Fruit fly (Drosophila melanogaster) whole organism, embryonic: Measurements from ENCODE around the gene CG32243.

Experiments
- Adf1 ChIP-seq: fragments of 200-800 bp; sonication (Bioruptor generic); IDR thresholded peaks from 2 replicates; pipeline ENCODE4 v1.3.6; 2022; ENCODE audit warnings: missing biosample characterization, missing genetic modification characterization
- BEAF-32 ChIP-seq: fragments of 200-800 bp; sonication (Bioruptor generic); optimal IDR thresholded peaks from 3 replicates; lab custom pipeline; 2017; ENCODE audit warnings: missing biosample characterization, missing genetic modification characterization, mild to moderate bottlenecking, moderate library complexity, missing genetic modification reagents
- Bgb ChIP-seq: fragments of 200-800 bp; sonication (Bioruptor generic); IDR thresholded peaks from 2 replicates; pipeline ENCODE4 v1.3.6; 2022; ENCODE audit warnings: missing biosample characterization, missing genetic modification characterization; ENCODE audit not compliant: partially characterized antibody
- Blimp-1 ChIP-seq: fragments of 200-800 bp; sonication (Bioruptor generic); optimal IDR thresholded peaks from 3 replicates; lab custom pipeline; 2018; ENCODE audit warnings: missing biosample characterization, missing genetic modification characterization, mild to moderate bottlenecking, moderate library complexity, missing genetic modification reagents
- CG12219 ChIP-seq: fragments of 200-800 bp; sonication (Bioruptor generic); optimal IDR thresholded peaks from 3 replicates; lab custom pipeline; 2018; ENCODE audit warnings: missing biosample characterization, mild to moderate bottlenecking, missing genetic modification characterization
- CG12299 ChIP-seq: fragments of 200-800 bp; sonication (Bioruptor generic); optimal IDR thresholded peaks from 2 replicates; lab custom pipeline; 2018; ENCODE audit warnings: missing biosample characterization, mild to moderate bottlenecking, missing genetic modification characterization
- CG1233 ChIP-seq: fragments of 200-800 bp; sonication (Bioruptor generic); optimal IDR thresholded peaks from 4 replicates; lab custom pipeline; 2018; ENCODE audit warnings: missing biosample characterization, mild to moderate bottlenecking, missing genetic modification characterization
- CG14050 ChIP-seq: fragments of 200-800 bp; sonication (Bioruptor generic); IDR thresholded peaks from 3 replicates; pipeline ENCODE4 v1.3.6; 2022; ENCODE audit warnings: missing biosample characterization, missing genetic modification characterization
- CG15269 ChIP-seq: fragments of 200-800 bp; sonication (Bioruptor generic); optimal IDR thresholded peaks from 2 replicates; lab custom pipeline; 2018; ENCODE audit warnings: missing biosample characterization, mild to moderate bottlenecking, missing genetic modification characterization, moderate library complexity
- CG15479 ChIP-seq: fragments of 200-800 bp; sonication (Bioruptor generic); optimal IDR thresholded peaks from 3 replicates; lab custom pipeline; 2019; ENCODE audit warnings: missing biosample characterization, mild to moderate bottlenecking, missing genetic modification characterization, moderate library complexity
- CG17385 ChIP-seq: fragments of 200-800 bp; sonication (Bioruptor generic); optimal IDR thresholded peaks from 3 replicates; lab custom pipeline; 2018; ENCODE audit warnings: missing biosample characterization, mild to moderate bottlenecking, missing genetic modification characterization
- CG17568 ChIP-seq: fragments of 200-800 bp; sonication (Bioruptor generic); optimal IDR thresholded peaks from 2 replicates; lab custom pipeline; 2018; ENCODE audit warnings: missing biosample characterization, mild to moderate bottlenecking, missing genetic modification characterization, moderate library complexity
- CG18011 ChIP-seq: fragments of 200-800 bp; sonication (Bioruptor generic); optimal IDR thresholded peaks from 2 replicates; lab custom pipeline; 2017; ENCODE audit warnings: missing biosample characterization, missing genetic modification characterization, mild to moderate bottlenecking, moderate library complexity, missing genotype
- CG18262 ChIP-seq: fragments of 200-800 bp; optimal IDR thresholded peaks from 3 replicates; lab custom pipeline; 2019; ENCODE audit warnings: missing biosample characterization, mild to moderate bottlenecking, missing genetic modification characterization, moderate library complexity
- CG31441 ChIP-seq: fragments of 200-800 bp; sonication (Bioruptor generic); IDR thresholded peaks from 2 replicates; pipeline ENCODE4 v1.3.6; 2022; ENCODE audit warnings: missing biosample characterization, missing genetic modification characterization
- CG3163 ChIP-seq: fragments of 200-800 bp; sonication (Bioruptor generic); optimal IDR thresholded peaks from 3 replicates; lab custom pipeline; 2016; ENCODE audit warnings: missing biosample characterization, missing genetic modification characterization
- CG34422 ChIP-seq: fragments of 200-800 bp; sonication (Bioruptor generic); IDR thresholded peaks from 3 replicates; pipeline ENCODE4 v1.3.6; 2022; ENCODE audit warnings: missing biosample characterization, missing genetic modification characterization
- CG42726 ChIP-seq: fragments of 200-800 bp; sonication (Bioruptor generic); IDR thresholded peaks from 2 replicates; pipeline ENCODE4 v1.3.6; 2022; ENCODE audit warnings: missing biosample characterization, missing genetic modification characterization; ENCODE audit not compliant: partially characterized antibody
- CG8765 ChIP-seq: fragments of 200-800 bp; sonication (Bioruptor generic); IDR thresholded peaks from 2 replicates; pipeline ENCODE4 v1.3.6; 2022; ENCODE audit warnings: missing biosample characterization, missing genetic modification characterization
- CG9609 ChIP-seq: fragments of 200-800 bp; sonication (Bioruptor generic); optimal IDR thresholded peaks from 3 replicates; lab custom pipeline; 2016; ENCODE audit warnings: missing biosample characterization, missing genetic modification characterization
- Camta ChIP-seq: fragments of 200-800 bp; sonication (Bioruptor generic); optimal IDR thresholded peaks from 2 replicates; lab custom pipeline; 2016; ENCODE audit warnings: missing biosample characterization, missing genetic modification characterization
- Deaf1 ChIP-seq: fragments of 200-800 bp; optimal IDR thresholded peaks from 3 replicates; lab custom pipeline; 2019; ENCODE audit warnings: missing biosample characterization, mild to moderate bottlenecking, missing genetic modification characterization, moderate library complexity
- Dek ChIP-seq: fragments of 200-800 bp; sonication (Bioruptor generic); optimal IDR thresholded peaks from 3 replicates; lab custom pipeline; 2019; ENCODE audit warnings: missing biosample characterization, mild to moderate bottlenecking, missing genetic modification characterization, moderate library complexity
- Dp ChIP-seq: fragments of 200-800 bp; sonication (Bioruptor generic); optimal IDR thresholded peaks from 2 replicates; lab custom pipeline; 2018; ENCODE audit warnings: missing biosample characterization, mild to moderate bottlenecking, missing genetic modification characterization, moderate library complexity
- Eip74EF ChIP-seq, 2 experiments: fragments of 200-800 bp in 1 of 2; fragments of >200 bp in 1 of 2; sonication (Bioruptor generic) in 1 of 2; optimal IDR thresholded peaks; 2 replicates each; lab custom pipeline; 2017 to 2019; ENCODE audit warnings: missing biosample characterization in 2 of 2, missing genetic modification characterization in 2 of 2, mild to moderate bottlenecking in 1 of 2, moderate library complexity in 1 of 2
- HLH54F ChIP-seq: fragments of 200-800 bp; sonication (Bioruptor generic); optimal IDR thresholded peaks from 3 replicates; lab custom pipeline; 2016; ENCODE audit warnings: missing biosample characterization, missing genetic modification characterization
- Jarid2 ChIP-seq: fragments of 200-800 bp; sonication (Bioruptor generic); optimal IDR thresholded peaks from 3 replicates; lab custom pipeline; 2017; ENCODE audit warnings: mild to moderate bottlenecking, missing biosample characterization, missing genetic modification reagents, missing genetic modification characterization
- Myb ChIP-seq: fragments of 200-800 bp; sonication (Bioruptor generic); optimal IDR thresholded peaks from 2 replicates; lab custom pipeline; 2016; ENCODE audit warnings: missing biosample characterization, missing genetic modification characterization
- Optix ChIP-seq: fragments of 200-800 bp; sonication (Bioruptor generic); IDR thresholded peaks from 3 replicates; pipeline ENCODE4 v1.3.6; 2022; ENCODE audit warnings: missing biosample characterization, missing genetic modification characterization
- Rfx ChIP-seq: fragments of 200-800 bp; sonication (Bioruptor generic); IDR thresholded peaks from 2 replicates; pipeline ENCODE4 v1.3.6; 2022; ENCODE audit warnings: missing biosample characterization, missing genetic modification characterization
- Sox100B ChIP-seq: fragments of 200-800 bp; sonication (Bioruptor generic); optimal IDR thresholded peaks from 3 replicates; lab custom pipeline; 2018; ENCODE audit warnings: missing biosample characterization, mild to moderate bottlenecking, missing genetic modification characterization
- Sox102F ChIP-seq: fragments of 200-800 bp; sonication (Bioruptor generic); optimal IDR thresholded peaks from 2 replicates; lab custom pipeline; 2018; ENCODE audit warnings: missing biosample characterization, mild to moderate bottlenecking, missing genetic modification characterization, moderate library complexity
- aop ChIP-seq: fragments of 200-800 bp; sonication (Bioruptor generic); IDR thresholded peaks from 2 replicates; pipeline ENCODE4 v1.3.6; 2022; ENCODE audit warnings: missing biosample characterization, missing genetic modification characterization
- br ChIP-seq: fragments of >200 bp; optimal IDR thresholded peaks from 2 replicates; lab custom pipeline; 2017
- chinmo ChIP-seq: fragments of 200-800 bp; sonication (Bioruptor generic); IDR thresholded peaks from 4 replicates; pipeline ENCODE4 v1.3.6; 2022; ENCODE audit warnings: missing biosample characterization, missing genetic modification characterization; ENCODE audit not compliant: partially characterized antibody
- chn ChIP-seq: fragments of 200-800 bp; sonication (Bioruptor generic); optimal IDR thresholded peaks from 2 replicates; lab custom pipeline; 2016; ENCODE audit warnings: missing biosample characterization, missing genetic modification characterization
- ci ChIP-seq: fragments of 200-800 bp; sonication (Bioruptor generic); IDR thresholded peaks from 3 replicates; pipeline ENCODE4 v1.3.6; 2022; ENCODE audit warnings: missing biosample characterization, missing genetic modification characterization
- ewg ChIP-seq: fragments of 200-800 bp; sonication (Bioruptor generic); optimal IDR thresholded peaks from 3 replicates; lab custom pipeline; 2017; ENCODE audit warnings: mild to moderate bottlenecking, missing biosample characterization, missing genetic modification reagents, missing genetic modification characterization
- gce ChIP-seq: fragments of 200-800 bp; sonication (Bioruptor generic); IDR thresholded peaks from 3 replicates; pipeline ENCODE4 v1.3.6; 2022; ENCODE audit warnings: missing biosample characterization, missing genetic modification characterization
- gcm2 ChIP-seq: fragments of 200-800 bp; sonication (Bioruptor generic); optimal IDR thresholded peaks from 2 replicates; lab custom pipeline; 2016; ENCODE audit warnings: missing biosample characterization, missing genetic modification characterization
- hth ChIP-seq: fragments of >200 bp; optimal IDR thresholded peaks from 2 replicates; lab custom pipeline; 2017; ENCODE audit warnings: inconsistent platforms
- klu ChIP-seq: fragments of 200-800 bp; sonication (Bioruptor generic); IDR thresholded peaks from 2 replicates; pipeline ENCODE4 v1.3.6; 2022; ENCODE audit warnings: missing biosample characterization, missing genetic modification characterization
- knrl ChIP-seq: fragments of 200-800 bp; sonication (Bioruptor generic); IDR thresholded peaks from 3 replicates; pipeline ENCODE4 v1.3.6; 2022; ENCODE audit warnings: missing biosample characterization, missing genetic modification characterization; ENCODE audit not compliant: partially characterized antibody
- oc ChIP-seq: fragments of 200-800 bp; sonication (Bioruptor generic); optimal IDR thresholded peaks from 2 replicates; lab custom pipeline; 2018; ENCODE audit warnings: missing biosample characterization, mild to moderate bottlenecking, missing genetic modification characterization, moderate library complexity
- pros ChIP-seq: fragments of 200-800 bp; sonication (Bioruptor generic); optimal IDR thresholded peaks from 3 replicates; lab custom pipeline; 2019; ENCODE audit warnings: missing biosample characterization, mild to moderate bottlenecking, missing genetic modification characterization, moderate library complexity
- sd ChIP-seq: fragments of 200-800 bp; sonication (Bioruptor generic); optimal IDR thresholded peaks from 3 replicates; lab custom pipeline; 2018; ENCODE audit warnings: missing biosample characterization, mild to moderate bottlenecking, missing genetic modification characterization, moderate library complexity
- sqz ChIP-seq: fragments of 200-800 bp; sonication (Bioruptor generic); optimal IDR thresholded peaks from 3 replicates; lab custom pipeline; 2018; ENCODE audit warnings: missing biosample characterization, mild to moderate bottlenecking, missing genetic modification characterization
- z ChIP-seq: fragments of 200-800 bp; sonication (Bioruptor generic); IDR thresholded peaks from 3 replicates; pipeline ENCODE4 v1.3.6; 2022; ENCODE audit warnings: missing biosample characterization, missing genetic modification characterization
- zen ChIP-seq: fragments of 200-800 bp; sonication (Bioruptor generic); optimal IDR thresholded peaks from 3 replicates; lab custom pipeline; 2018; ENCODE audit warnings: missing biosample characterization, mild to moderate bottlenecking, missing genetic modification characterization, moderate library complexity

The CG32243 gene

dm6 chr3L:4532841-4533619 is 8.0 kb downstream of the CG32243 start, which contains the start of gene CG11353:
Gene CG11353, plus strand, starts transcription at chr3L:4533170.
- no peak for TF ChIP-seq BEAF-32 (GFP tag; lab: Kevin White, UChicago)
- no peak for TF ChIP-seq CG8765
- no peak for TF ChIP-seq Sox100B (GFP tag; lab: Kevin White, UChicago)
- no peak for TF ChIP-seq CG15269 (tag; lab: Kevin White, UChicago)
- no peak for TF ChIP-seq CG14050 (GFP tag; lab: Robert Waterston, UW)
- 0 out of 3 replicates have a peak, but pooled peaks have one; percentile 23 for TF ChIP-seq ci (GFP tag; lab: Robert Waterston, UW)
- TF ChIP-seq CG9609 (GFP tag; lab: Kevin White, UChicago) = no peak
- no peak for TF ChIP-seq gce (GFP tag; lab: Robert Waterston, UW)
- peak; percentile 80; the same call in 2 of the 3 replicates for TF ChIP-seq z (GFP tag; lab: Robert Waterston, UW)
- no peak for TF ChIP-seq CG12299
- peak; percentile 15 for TF ChIP-seq oc
- no peak for TF ChIP-seq chn (GFP tag; lab: Kevin White, UChicago)
- TF ChIP-seq CG17385 = no peak
- peak; percentile 58 for TF ChIP-seq pros (GFP tag; lab: Kevin White, UChicago)
- no peak for TF ChIP-seq CG1233 (GFP tag; lab: Kevin White, UChicago)
- no peak for TF ChIP-seq CG17568 (GFP tag; lab: Kevin White, UChicago)
- peak; percentile 37; the same call in 1 of the 2 replicates for TF ChIP-seq Adf1 (GFP tag; lab: Robert Waterston, UW)
- TF ChIP-seq br = no peak
- TF ChIP-seq sd (tag; lab: Kevin White, UChicago) = peak; percentile 20
- TF ChIP-seq Deaf1 (tag; lab: Kevin White, UChicago) = peak; percentile 80
- TF ChIP-seq CG15479 (GFP tag; lab: Kevin White, UChicago) = no peak
- 0 out of 3 replicates have a peak, but pooled peaks have one; percentile 14 for TF ChIP-seq CG34422 (GFP tag; lab: Robert Waterston, UW)
- 0 out of 4 replicates have a peak, but pooled peaks have one; percentile 13 for TF ChIP-seq chinmo (GFP tag; lab: Robert Waterston, UW)
- no peak for TF ChIP-seq Sox102F
- peak; percentile 48 for TF ChIP-seq CG3163 (GFP tag; lab: Kevin White, UChicago)
- no peak for TF ChIP-seq Optix (GFP tag; lab: Robert Waterston, UW)
- no peak for TF ChIP-seq gcm2 (GFP tag; lab: Kevin White, UChicago)
- TF ChIP-seq Blimp-1 (GFP tag; lab: Kevin White, UChicago) = peak; percentile 91
- no peak for TF ChIP-seq hth
- TF ChIP-seq Camta (GFP tag; lab: Kevin White, UChicago) = no peak
- peak; percentile 6 for TF ChIP-seq sqz
- no peak for TF ChIP-seq CG12219 (GFP tag; lab: Kevin White, UChicago)
- no peak for TF ChIP-seq Dek
- no peak for TF ChIP-seq knrl (GFP tag; lab: Robert Waterston, UW)
- TF ChIP-seq Dp (GFP tag; lab: Kevin White, UChicago) = no peak
- TF ChIP-seq, all 482 proteins: peak for 12

dm6 chr3L:4531941-4532478 is 9.0 kb downstream of the CG32243 start, which contains the start of gene Tie:
Gene Tie, minus strand, starts transcription at chr3L:4532145.
- TF ChIP-seq zen = no peak
- TF ChIP-seq Jarid2 = peak; percentile 83
- TF ChIP-seq Bgb (GFP tag; lab: Robert Waterston, UW) = peak; percentile 27; the same call in 1 of the 2 replicates
- TF ChIP-seq CG12299 = no peak
- peak; percentile 72 for TF ChIP-seq Myb (GFP tag; lab: Kevin White, UChicago)
- peak; percentile 12; the same call in 1 of the 2 replicates for TF ChIP-seq Rfx
- no peak for TF ChIP-seq CG31441 (GFP tag; lab: Robert Waterston, UW)
- TF ChIP-seq aop (GFP tag; lab: Robert Waterston, UW) = no peak
- TF ChIP-seq CG18011 (GFP tag; lab: Kevin White, UChicago) = no peak
- TF ChIP-seq HLH54F (GFP tag; lab: Kevin White, UChicago) = no peak
- peak; percentile 68 for TF ChIP-seq ewg (GFP tag; lab: Kevin White, UChicago)
- no peak for TF ChIP-seq Eip74EF (GFP tag; optimal IDR thresholded peaks at IDR 0.05; lab: Kevin White, UChicago)
- 0 out of 2 replicates have a peak, but pooled peaks have one; percentile 41 for TF ChIP-seq CG42726 (GFP tag; lab: Robert Waterston, UW)
- no peak for TF ChIP-seq CG18262 (tag; lab: Kevin White, UChicago)
- TF ChIP-seq klu (GFP tag; lab: Robert Waterston, UW) = peak; percentile 62
